Worm (Caenorhabditis elegans): Measurements from ENCODE around the gene C45B11.8.

Gene C45B11.8

ce11 chrV:11075209-11076027 lies 34.8 kb downstream of the C45B11.8 start (continued):
- TF ChIP-seq egl-27 (tag; optimal IDR thresholded peaks at IDR 0.05) (no peak), mxl-3 (GFP tag; optimal IDR thresholded peaks at IDR 0.05) (peak; percentile 67), lin-29 (GFP tag; IDR thresholded peaks at IDR 0.05) (no peak; the same call in 1 of the 2 replicates), mdl-1 (tag; optimal IDR thresholded peaks at IDR 0.05) (peak in 1 of 2 experiments; percentile 81), ceh-82 (tag; optimal IDR thresholded peaks at IDR 0.05) (no peak), unc-130 (GFP tag; optimal IDR thresholded peaks at IDR 0.05) (no peak), lin-1 (GFP tag; IDR thresholded peaks at IDR 0.05) (no peak), zip-2 (tag; optimal IDR thresholded peaks at IDR 0.05) (no peak), sdz-12 (GFP tag; optimal IDR thresholded peaks at IDR 0.05) (no peak), php-3 (GFP tag; IDR thresholded peaks at IDR 0.05) (no peak), lir-3 (tag; optimal IDR thresholded peaks at IDR 0.05) (no peak), Y5F2A.4 (GFP tag; optimal IDR thresholded peaks at IDR 0.05) (no peak), mxl-2 (GFP tag; conservative IDR thresholded peaks at IDR 0.05) (no peak), saeg-2 (GFP tag; IDR thresholded peaks at IDR 0.05) (no peak), mdt-29 (GFP tag; IDR thresholded peaks at IDR 0.05) (no peak), lim-7 (GFP tag; IDR thresholded peaks at IDR 0.05) (no peak), R02D3.7 (tag; optimal IDR thresholded peaks at IDR 0.05) (no peak), ctbp-1 (GFP tag; IDR thresholded peaks at IDR 0.05) (peak; percentile 74), daf-16 (GFP tag; optimal IDR thresholded peaks at IDR 0.05) (no peak), daf-16 (tag; optimal IDR thresholded peaks at IDR 0.05) (no peak), daf-19 (GFP tag; conservative IDR thresholded peaks at IDR 0.05) (no peak), nhr-28 (tag; optimal IDR thresholded peaks at IDR 0.05) (no peak), daf-12 (tag; optimal IDR thresholded peaks at IDR 0.05) (no peak), Y48G9A.11 (GFP tag; IDR thresholded peaks at IDR 0.05) (peak; percentile 54; the same call in 1 of the 2 replicates), nhr-25 (tag; optimal IDR thresholded peaks at IDR 0.05; ENCODE audit: borderline replicate concordance, insufficient read depth) (peak; percentile 18), tra-1 (GFP tag; IDR thresholded peaks at IDR 0.05) (no peak), aha-1 (tag) (peak; percentile 80), zfp-3 (GFP tag; conservative IDR thresholded peaks at IDR 0.05) (0 out of 2 replicates have a peak, but pooled peaks have one; percentile 41), arid-1 (GFP tag; conservative IDR thresholded peaks at IDR 0.05) (no peak; the same call in 1 of the 2 replicates), hlh-11 (tag; optimal IDR thresholded peaks at IDR 0.05) (peak; percentile 21), ceh-62 (tag; optimal IDR thresholded peaks at IDR 0.05) (no peak), madf-5 (GFP tag; IDR thresholded peaks at IDR 0.05) (no peak)

DNA sequence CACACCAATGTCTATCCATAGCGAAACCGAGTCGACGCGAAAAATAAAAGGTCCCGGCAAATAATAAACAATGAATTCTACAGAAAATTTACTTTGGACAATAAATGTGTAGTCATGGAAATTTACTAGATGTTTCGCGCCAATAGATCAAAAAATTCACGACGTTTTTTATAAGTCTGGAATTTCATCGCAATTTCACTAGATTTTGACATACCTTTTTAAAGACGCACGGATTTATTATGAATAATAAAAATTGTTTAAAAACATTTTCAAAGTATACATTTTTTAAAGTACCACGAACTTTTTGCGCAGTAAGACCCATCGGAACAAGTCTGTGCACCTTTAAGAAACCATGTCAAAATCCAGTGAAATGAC lies 35.4 kb downstream of the C45B11.8 start:
- TF ChIP-seq cey-2 (tag; optimal IDR thresholded peaks at IDR 0.05; ENCODE audit: borderline replicate concordance, insufficient read depth) (no peak), tag-97 (GFP tag; IDR thresholded peaks at IDR 0.05) (0 out of 2 replicates have a peak, but pooled peaks have one; percentile 39), T20F7.1 (GFP tag; optimal IDR thresholded peaks at IDR 0.05) (no peak), F44E2.7 (GFP tag; IDR thresholded peaks at IDR 0.05) (no peak), T26A8.4 (GFP tag; IDR thresholded peaks at IDR 0.05) (0 out of 2 replicates have a peak, but pooled peaks have one; percentile 48), aly-2 (tag; optimal IDR thresholded peaks at IDR 0.05) (no peak), F10B5.3 (tag; optimal IDR thresholded peaks at IDR 0.05) (peak; percentile 16)
